Fruit fly (Drosophila melanogaster) whole organism, embryonic: ENCODE measurements around the gene mst.

Source experiments
- Adf1 ChIP-seq: fragments of 200-800 bp; sonication (Bioruptor generic); IDR thresholded peaks from 2 replicates; pipeline ENCODE4 v1.3.6; 2022; ENCODE audit warnings: missing biosample characterization, missing genetic modification characterization
- B-H2 ChIP-seq: fragments of 200-800 bp; sonication (Bioruptor generic); optimal IDR thresholded peaks from 2 replicates; lab custom pipeline; 2018; ENCODE audit warnings: missing biosample characterization, mild to moderate bottlenecking, missing genetic modification characterization
- Blimp-1 ChIP-seq: fragments of 200-800 bp; sonication (Bioruptor generic); optimal IDR thresholded peaks from 3 replicates; lab custom pipeline; 2018; ENCODE audit warnings: missing biosample characterization, missing genetic modification characterization, mild to moderate bottlenecking, moderate library complexity, missing genetic modification reagents
- CG10267 ChIP-seq: fragments of 200-800 bp; sonication (Bioruptor generic); optimal IDR thresholded peaks from 2 replicates; lab custom pipeline; 2018; ENCODE audit warnings: missing biosample characterization, mild to moderate bottlenecking, missing genetic modification characterization, moderate library complexity
- CG10543 ChIP-seq: fragments of 200-800 bp; sonication (Bioruptor generic); optimal IDR thresholded peaks from 3 replicates; lab custom pipeline; 2017; ENCODE audit warnings: missing biosample characterization, mild to moderate bottlenecking, missing genetic modification characterization, moderate library complexity
- CG12155 ChIP-seq: fragments of 200-800 bp; sonication (Bioruptor generic); optimal IDR thresholded peaks from 3 replicates; lab custom pipeline; 2016; ENCODE audit warnings: missing biosample characterization, missing genetic modification characterization
- CG13296 ChIP-seq: fragments of 200-800 bp; sonication (Bioruptor generic); optimal IDR thresholded peaks from 3 replicates; lab custom pipeline; 2018; ENCODE audit warnings: missing biosample characterization, mild to moderate bottlenecking, missing genetic modification characterization
- CG13424 ChIP-seq: fragments of 200-800 bp; sonication (Bioruptor generic); optimal IDR thresholded peaks from 2 replicates; lab custom pipeline; 2019; ENCODE audit warnings: missing biosample characterization, mild to moderate bottlenecking, missing genetic modification characterization, moderate library complexity
- CG14014 ChIP-seq: fragments of 200-800 bp; sonication (Bioruptor generic); IDR thresholded peaks from 2 replicates; pipeline ENCODE4 v1.3.6; 2022; ENCODE audit warnings: missing biosample characterization, missing genetic modification characterization
- CG15514 ChIP-seq: fragments of 200-800 bp; sonication (Bioruptor generic); optimal IDR thresholded peaks from 3 replicates; lab custom pipeline; 2017; ENCODE audit warnings: missing biosample characterization, missing genetic modification characterization, mild to moderate bottlenecking, moderate library complexity, missing genetic modification reagents
- CG18262 ChIP-seq: fragments of 200-800 bp; optimal IDR thresholded peaks from 3 replicates; lab custom pipeline; 2019; ENCODE audit warnings: missing biosample characterization, mild to moderate bottlenecking, missing genetic modification characterization, moderate library complexity
- CG1832 ChIP-seq: fragments of 200-800 bp; sonication (Bioruptor generic); optimal IDR thresholded peaks from 2 replicates; lab custom pipeline; 2017; ENCODE audit warnings: missing biosample characterization, mild to moderate bottlenecking, missing genetic modification characterization, inconsistent platforms
- CG7271 ChIP-seq: fragments of 200-800 bp; sonication (Bioruptor generic); optimal IDR thresholded peaks from 2 replicates; lab custom pipeline; 2018; ENCODE audit warnings: missing biosample characterization, mild to moderate bottlenecking, missing genetic modification characterization, moderate library complexity
- CG7928 ChIP-seq: fragments of 200-800 bp; sonication (Bioruptor generic); optimal IDR thresholded peaks from 2 replicates; lab custom pipeline; 2017; ENCODE audit warnings: missing biosample characterization, mild to moderate bottlenecking, missing genetic modification characterization
- CG7963 ChIP-seq: fragments of 200-800 bp; sonication (Bioruptor generic); IDR thresholded peaks from 3 replicates; pipeline ENCODE4 v1.3.6; 2022; ENCODE audit warnings: missing biosample characterization, missing genetic modification characterization; ENCODE audit not compliant: partially characterized antibody
- CG8944 ChIP-seq: fragments of 200-800 bp; sonication (Bioruptor generic); optimal IDR thresholded peaks from 3 replicates; lab custom pipeline; 2016; ENCODE audit warnings: missing biosample characterization, missing genetic modification characterization
- CG9727 ChIP-seq: fragments of 200-800 bp; sonication (Bioruptor generic); optimal IDR thresholded peaks from 3 replicates; lab custom pipeline; 2017; ENCODE audit warnings: missing biosample characterization, mild to moderate bottlenecking, missing genetic modification characterization
- CG9817 ChIP-seq: fragments of 200-800 bp; sonication (Bioruptor generic); optimal IDR thresholded peaks from 2 replicates; lab custom pipeline; 2018; ENCODE audit warnings: missing biosample characterization, mild to moderate bottlenecking, missing genetic modification characterization, moderate library complexity
- CrebB ChIP-seq: fragments of 200-800 bp; sonication (Bioruptor generic); optimal IDR thresholded peaks from 3 replicates; lab custom pipeline; 2018; ENCODE audit warnings: missing biosample characterization, mild to moderate bottlenecking, missing genetic modification characterization
- Ets97D ChIP-seq: fragments of 200-800 bp; sonication (Bioruptor generic); optimal IDR thresholded peaks from 3 replicates; lab custom pipeline; 2016; ENCODE audit warnings: missing biosample characterization, missing genetic modification characterization
- HLH3B ChIP-seq: fragments of 200-800 bp; sonication (Bioruptor generic); IDR thresholded peaks from 2 replicates; pipeline ENCODE4 v1.3.6; 2022; ENCODE audit warnings: missing biosample characterization, missing genetic modification characterization
- HLH54F ChIP-seq: fragments of 200-800 bp; sonication (Bioruptor generic); optimal IDR thresholded peaks from 3 replicates; lab custom pipeline; 2016; ENCODE audit warnings: missing biosample characterization, missing genetic modification characterization
- HLHmδ ChIP-seq: fragments of 200-800 bp; sonication (Bioruptor generic); optimal IDR thresholded peaks from 2 replicates; lab custom pipeline; 2018; ENCODE audit warnings: missing biosample characterization, mild to moderate bottlenecking, missing genetic modification characterization, moderate library complexity
- Hmx ChIP-seq: fragments of 200-800 bp; sonication (Bioruptor generic); optimal IDR thresholded peaks from 2 replicates; lab custom pipeline; 2016; ENCODE audit warnings: missing biosample characterization, missing genetic modification characterization
- Hr78 ChIP-seq, 2 experiments: fragments of 200-800 bp in 1 of 2; fragments of >200 bp in 1 of 2; sonication (Bioruptor generic) in 1 of 2; optimal IDR thresholded peaks; 2 replicates each; lab custom pipeline; 2017 to 2019; ENCODE audit warnings: missing biosample characterization in 2 of 2, missing genetic modification characterization in 2 of 2, mild to moderate bottlenecking in 1 of 2, moderate library complexity in 1 of 2
- Hsf ChIP-seq: fragments of 200-800 bp; sonication (Bioruptor generic); optimal IDR thresholded peaks from 3 replicates; lab custom pipeline; 2016; ENCODE audit warnings: missing biosample characterization, missing genetic modification characterization
- Mad ChIP-seq: fragments of 200-800 bp; sonication (Bioruptor generic); optimal IDR thresholded peaks from 2 replicates; lab custom pipeline; 2016; ENCODE audit warnings: missing biosample characterization, missing genetic modification characterization
- Mes4 ChIP-seq: fragments of 200-800 bp; sonication (Bioruptor generic); optimal IDR thresholded peaks from 2 replicates; lab custom pipeline; 2016; ENCODE audit warnings: missing biosample characterization, missing genetic modification characterization
- NfI ChIP-seq: fragments of 200-800 bp; sonication (Bioruptor generic); optimal IDR thresholded peaks from 3 replicates; lab custom pipeline; 2018; ENCODE audit warnings: missing biosample characterization, mild to moderate bottlenecking, missing genetic modification characterization, moderate library complexity
- Ravus ChIP-seq: fragments of 200-800 bp; sonication (Bioruptor generic); IDR thresholded peaks from 2 replicates; pipeline ENCODE4 v1.3.6; 2022; ENCODE audit warnings: missing biosample characterization, missing genetic modification characterization
- Sry-β ChIP-seq: fragments of 200-800 bp; sonication (Bioruptor generic); optimal IDR thresholded peaks from 2 replicates; lab custom pipeline; 2018; ENCODE audit warnings: missing biosample characterization, mild to moderate bottlenecking, missing genetic modification characterization, moderate library complexity
- Tbp ChIP-seq: fragments of >200 bp; optimal IDR thresholded peaks from 2 replicates; lab custom pipeline; 2018; ENCODE audit warnings: missing biosample characterization, missing genetic modification characterization
- ase ChIP-seq: fragments of 200-800 bp; sonication (Bioruptor generic); IDR thresholded peaks from 3 replicates; pipeline ENCODE4 v1.3.6; 2022; ENCODE audit warnings: missing biosample characterization, missing genetic modification characterization
- dimm ChIP-seq: fragments of 200-800 bp; sonication (Bioruptor generic); IDR thresholded peaks from 2 replicates; pipeline ENCODE4 v1.3.6; 2022; ENCODE audit warnings: missing biosample characterization, missing genetic modification characterization
- fd102C ChIP-seq: fragments of 200-800 bp; sonication (Bioruptor generic); optimal IDR thresholded peaks from 2 replicates; lab custom pipeline; 2018; ENCODE audit warnings: missing biosample characterization, mild to moderate bottlenecking, missing genetic modification characterization, moderate library complexity
- fd96Cb ChIP-seq: fragments of 200-800 bp; sonication (Bioruptor generic); optimal IDR thresholded peaks from 2 replicates; lab custom pipeline; 2018; ENCODE audit warnings: missing biosample characterization, mild to moderate bottlenecking, missing genetic modification characterization, moderate library complexity
- gem ChIP-seq: fragments of 200-800 bp; sonication (Bioruptor generic); optimal IDR thresholded peaks from 2 replicates; lab custom pipeline; 2019; ENCODE audit warnings: missing biosample characterization, mild to moderate bottlenecking, missing genetic modification characterization, moderate library complexity
- gfzf ChIP-seq: fragments of 200-800 bp; sonication (Bioruptor generic); optimal IDR thresholded peaks from 2 replicates; lab custom pipeline; 2016; ENCODE audit warnings: missing biosample characterization, mild to moderate bottlenecking, missing genetic modification characterization, moderate library complexity
- jumu ChIP-seq: fragments of 200-800 bp; sonication (Bioruptor generic); optimal IDR thresholded peaks from 3 replicates; lab custom pipeline; 2016; ENCODE audit warnings: missing biosample characterization, missing genetic modification characterization
- nom ChIP-seq: fragments of 200-800 bp; sonication (Bioruptor generic); optimal IDR thresholded peaks from 2 replicates; lab custom pipeline; 2017; ENCODE audit warnings: missing biosample characterization, missing genetic modification characterization, mild to moderate bottlenecking, moderate library complexity, missing genetic modification reagents
- odd ChIP-seq: fragments of 200-800 bp; sonication (Bioruptor generic); optimal IDR thresholded peaks from 2 replicates; lab custom pipeline; 2017; ENCODE audit warnings: missing biosample characterization, mild to moderate bottlenecking, missing genetic modification characterization
- otp ChIP-seq: fragments of 200-800 bp; sonication (Bioruptor generic); IDR thresholded peaks from 3 replicates; pipeline ENCODE4, ENCODE4 v1.3.6; 2022; ENCODE audit warnings: missing biosample characterization, missing genetic modification characterization
- pho ChIP-seq: fragments of 200-800 bp; sonication (Bioruptor generic); optimal IDR thresholded peaks from 2 replicates; lab custom pipeline; 2016; ENCODE audit warnings: missing biosample characterization, missing genetic modification characterization
- phol ChIP-seq: fragments of 200-800 bp; sonication (Bioruptor generic); optimal IDR thresholded peaks from 3 replicates; lab custom pipeline; 2018; ENCODE audit warnings: missing biosample characterization, mild to moderate bottlenecking, missing genetic modification characterization, moderate library complexity
- stwl ChIP-seq: fragments of 200-800 bp; sonication (Bioruptor generic); optimal IDR thresholded peaks from 3 replicates; lab custom pipeline; 2018; ENCODE audit warnings: missing biosample characterization, mild to moderate bottlenecking, missing genetic modification characterization, moderate library complexity
- trh ChIP-seq: fragments of 200-800 bp; sonication (Bioruptor generic); optimal IDR thresholded peaks from 2 replicates; lab custom pipeline; 2016; ENCODE audit warnings: missing biosample characterization, missing genetic modification characterization
- zen ChIP-seq: fragments of 200-800 bp; sonication (Bioruptor generic); optimal IDR thresholded peaks from 3 replicates; lab custom pipeline; 2018; ENCODE audit warnings: missing biosample characterization, mild to moderate bottlenecking, missing genetic modification characterization, moderate library complexity

mst gene

dm6 chrX:21357810-21358671 is 30.7 kb upstream of the mst start, which contains the start of gene Septin1 (continued):
- no peak for TF ChIP-seq HLH54F (GFP tag; lab: Kevin White, UChicago)
- TF ChIP-seq stwl (tag; lab: Kevin White, UChicago), result peak; percentile 28
- TF ChIP-seq Mad (GFP tag; lab: Kevin White, UChicago), result no peak
- TF ChIP-seq CG8944, result no peak
- TF ChIP-seq HLHmδ (GFP tag; lab: Kevin White, UChicago), result no peak
- no peak for TF ChIP-seq CG12155 (GFP tag; lab: Kevin White, UChicago)
- peak; percentile 48 for TF ChIP-seq phol (tag; lab: Kevin White, UChicago)
- no peak for TF ChIP-seq odd (GFP tag; lab: Kevin White, UChicago)
- no peak for TF ChIP-seq HLH3B (GFP tag; lab: Robert Waterston, UW)

- TF ChIP-seq Ravus (no peak), fd102C (GFP tag; lab: Kevin White, UChicago) (no peak), CG10267 (tag; lab: Kevin White, UChicago) (peak; percentile 34), CG1832 (GFP tag; lab: Kevin White, UChicago) (no peak), CG14014 (peak; percentile 19; the same call in 1 of the 2 replicates), gfzf (GFP tag; lab: Kevin White, UChicago) (peak; percentile 87), CG18262 (tag; lab: Kevin White, UChicago) (peak; percentile 3), ase (GFP tag; lab: Robert Waterston, UW) (no peak), CG9817 (peak; percentile 8), Tbp (GFP tag; lab: Kevin White, UChicago) (no peak), phol (tag; lab: Kevin White, UChicago) (peak; percentile 46), Adf1 (GFP tag; lab: Robert Waterston, UW) (no peak), otp (GFP tag; lab: Robert Waterston, UW) (no peak), Hr78 (GFP tag; optimal IDR thresholded peaks at IDR 0.05; lab: Kevin White, UChicago) (no peak), CG9727 (GFP tag; lab: Kevin White, UChicago) (peak; percentile 47), Hsf (GFP tag; lab: Kevin White, UChicago) (peak; percentile 17), Ets97D (GFP tag; lab: Kevin White, UChicago) (peak; percentile 37), NfI (GFP tag; lab: Kevin White, UChicago) (peak; percentile 33), CrebB (tag; lab: Kevin White, UChicago) (peak; percentile 24), nom (GFP tag; lab: Kevin White, UChicago) (peak; percentile 37), CG10543 (GFP tag; lab: Kevin White, UChicago) (peak; percentile 41), CG13296 (GFP tag; lab: Kevin White, UChicago) (no peak), Mes4 (GFP tag; lab: Kevin White, UChicago) (peak; percentile 4), CG15514 (GFP tag; lab: Kevin White, UChicago) (peak; percentile 60), Hmx (GFP tag; lab: Kevin White, UChicago) (no peak), CG7928 (GFP tag; lab: Kevin White, UChicago) (no peak), fd96Cb (no peak), Blimp-1 (GFP tag; lab: Kevin White, UChicago) (no peak), Sry-β (GFP tag; lab: Kevin White, UChicago) (no peak), CG13424 (peak; percentile 46), zen (tag; lab: Kevin White, UChicago) (peak; percentile 43), jumu (no peak), CG7963 (no peak), B-H2 (peak; percentile 24), CG7271 (tag; lab: Kevin White, UChicago) (no peak), trh (GFP tag; lab: Kevin White, UChicago) (no peak), gem (tag; lab: Kevin White, UChicago) (no peak), pho (GFP tag; lab: Kevin White, UChicago) (peak; percentile 18), dimm (GFP tag; lab: Robert Waterston, UW) (no peak)
Measured at dm6 chrX:21362878-21363277, 25.9 kb upstream of the mst start, which contains the start of the genes bbx and waw. Gene bbx, plus strand, starts transcription at chrX:21363028. Gene waw, plus strand, starts transcription at chrX:21363028.
